Fruit fly (Drosophila melanogaster) whole organism, embryonic: ENCODE measurements around the gene Best3.

ENCODE experiments used
- Aef1 ChIP-seq: fragments of 200-800 bp; sonication (Bioruptor generic); IDR thresholded peaks from 3 replicates; pipeline ENCODE4 v1.3.6; 2022; ENCODE audit warnings: missing biosample characterization, missing genetic modification characterization
- Antp ChIP-seq: fragments of 200-800 bp; sonication (Bioruptor generic); optimal IDR thresholded peaks from 3 replicates; lab custom pipeline; 2016; ENCODE audit warnings: missing biosample characterization, missing genetic modification characterization
- CG10274 ChIP-seq: fragments of 200-800 bp; sonication (Bioruptor generic); optimal IDR thresholded peaks from 3 replicates; lab custom pipeline; 2017; ENCODE audit warnings: missing biosample characterization, mild to moderate bottlenecking, missing genetic modification characterization
- CG11398 ChIP-seq: fragments of 200-800 bp; sonication (Bioruptor generic); optimal IDR thresholded peaks from 2 replicates; lab custom pipeline; 2016; ENCODE audit warnings: missing biosample characterization, missing genetic modification characterization
- CG12219 ChIP-seq: fragments of 200-800 bp; sonication (Bioruptor generic); optimal IDR thresholded peaks from 3 replicates; lab custom pipeline; 2018; ENCODE audit warnings: missing biosample characterization, mild to moderate bottlenecking, missing genetic modification characterization
- CG13424 ChIP-seq: fragments of 200-800 bp; sonication (Bioruptor generic); optimal IDR thresholded peaks from 2 replicates; lab custom pipeline; 2019; ENCODE audit warnings: missing biosample characterization, mild to moderate bottlenecking, missing genetic modification characterization, moderate library complexity
- CG13894 ChIP-seq: fragments of 200-800 bp; sonication (Bioruptor generic); optimal IDR thresholded peaks from 3 replicates; lab custom pipeline; 2018; ENCODE audit warnings: missing biosample characterization, mild to moderate bottlenecking, missing genetic modification characterization, moderate library complexity
- CG14050 ChIP-seq: fragments of 200-800 bp; sonication (Bioruptor generic); IDR thresholded peaks from 3 replicates; pipeline ENCODE4 v1.3.6; 2022; ENCODE audit warnings: missing biosample characterization, missing genetic modification characterization
- CG15601 ChIP-seq: fragments of 200-800 bp; sonication (Bioruptor generic); optimal IDR thresholded peaks from 3 replicates; lab custom pipeline; 2019; ENCODE audit warnings: missing biosample characterization, mild to moderate bottlenecking, missing genetic modification characterization, moderate library complexity
- CG17385 ChIP-seq: fragments of 200-800 bp; sonication (Bioruptor generic); optimal IDR thresholded peaks from 3 replicates; lab custom pipeline; 2018; ENCODE audit warnings: missing biosample characterization, mild to moderate bottlenecking, missing genetic modification characterization
- CG18476 ChIP-seq: fragments of 200-800 bp; sonication (Bioruptor generic); optimal IDR thresholded peaks from 2 replicates; lab custom pipeline; 2016; ENCODE audit warnings: missing biosample characterization, mild to moderate bottlenecking, missing genetic modification characterization
- CG18764 ChIP-seq: fragments of 200-800 bp; sonication (Bioruptor generic); optimal IDR thresholded peaks from 3 replicates; lab custom pipeline; 2016; ENCODE audit warnings: missing biosample characterization, missing genetic modification characterization
- CG2678 ChIP-seq: fragments of 200-800 bp; sonication (Bioruptor generic); optimal IDR thresholded peaks from 3 replicates; lab custom pipeline; 2019; ENCODE audit warnings: missing biosample characterization, mild to moderate bottlenecking, missing genetic modification characterization, moderate library complexity
- CG30403 ChIP-seq: fragments of 200-800 bp; sonication (Bioruptor generic); optimal IDR thresholded peaks from 3 replicates; lab custom pipeline; 2016; ENCODE audit warnings: missing biosample characterization, missing genetic modification characterization
- CG31441 ChIP-seq: fragments of 200-800 bp; sonication (Bioruptor generic); IDR thresholded peaks from 2 replicates; pipeline ENCODE4 v1.3.6; 2022; ENCODE audit warnings: missing biosample characterization, missing genetic modification characterization
- CG3838 ChIP-seq: fragments of 200-800 bp; sonication (Bioruptor generic); optimal IDR thresholded peaks from 3 replicates; lab custom pipeline; 2016; ENCODE audit warnings: missing biosample characterization, missing genetic modification characterization
- CG7372 ChIP-seq: fragments of 200-800 bp; sonication (Bioruptor generic); IDR thresholded peaks from 2 replicates; pipeline ENCODE4 v1.3.6; 2022; ENCODE audit warnings: missing biosample characterization, missing genetic modification characterization
- CG8359 ChIP-seq: fragments of 200-800 bp; sonication (Bioruptor generic); optimal IDR thresholded peaks from 2 replicates; lab custom pipeline; 2017; ENCODE audit warnings: missing biosample characterization, mild to moderate bottlenecking, missing genetic modification characterization, borderline replicate concordance
- CG8944 ChIP-seq: fragments of 200-800 bp; sonication (Bioruptor generic); optimal IDR thresholded peaks from 3 replicates; lab custom pipeline; 2016; ENCODE audit warnings: missing biosample characterization, missing genetic modification characterization
- CG9609 ChIP-seq: fragments of 200-800 bp; sonication (Bioruptor generic); optimal IDR thresholded peaks from 3 replicates; lab custom pipeline; 2016; ENCODE audit warnings: missing biosample characterization, missing genetic modification characterization
- Chrac-16 ChIP-seq: fragments of 200-800 bp; sonication (Bioruptor generic); optimal IDR thresholded peaks from 3 replicates; lab custom pipeline; 2016; ENCODE audit warnings: missing biosample characterization, missing genetic modification characterization
- CrebB ChIP-seq: fragments of 200-800 bp; sonication (Bioruptor generic); optimal IDR thresholded peaks from 3 replicates; lab custom pipeline; 2018; ENCODE audit warnings: missing biosample characterization, mild to moderate bottlenecking, missing genetic modification characterization
- Deaf1 ChIP-seq: fragments of 200-800 bp; optimal IDR thresholded peaks from 3 replicates; lab custom pipeline; 2019; ENCODE audit warnings: missing biosample characterization, mild to moderate bottlenecking, missing genetic modification characterization, moderate library complexity
- Dip3 ChIP-seq: fragments of 200-800 bp; sonication (Bioruptor generic); optimal IDR thresholded peaks from 3 replicates; lab custom pipeline; 2016; ENCODE audit warnings: missing biosample characterization, missing genetic modification characterization
- Ets97D ChIP-seq: fragments of 200-800 bp; sonication (Bioruptor generic); optimal IDR thresholded peaks from 3 replicates; lab custom pipeline; 2016; ENCODE audit warnings: missing biosample characterization, missing genetic modification characterization
- Fer3 ChIP-seq: fragments of 200-800 bp; sonication (Bioruptor generic); optimal IDR thresholded peaks from 2 replicates; lab custom pipeline; 2018; ENCODE audit warnings: missing biosample characterization, mild to moderate bottlenecking, missing genetic modification characterization, moderate library complexity
- Lim3 ChIP-seq: fragments of 200-800 bp; sonication (Bioruptor generic); IDR thresholded peaks from 2 replicates; pipeline ENCODE4 v1.3.6; 2022; ENCODE audit warnings: missing biosample characterization, missing genetic modification characterization
- NFAT ChIP-seq: fragments of 200-800 bp; sonication (Bioruptor generic); IDR thresholded peaks from 2 replicates; pipeline ENCODE4 v1.3.6; 2022; ENCODE audit warnings: missing biosample characterization, missing genetic modification characterization
- Ptx1 ChIP-seq: fragments of 200-800 bp; sonication (Bioruptor generic); IDR thresholded peaks from 2 replicates; pipeline ENCODE4 v1.3.6; 2022; ENCODE audit warnings: missing biosample characterization, missing genetic modification characterization
- Taf1 ChIP-seq: fragments of 200-800 bp; sonication (Bioruptor generic); IDR thresholded peaks from 2 replicates; pipeline ENCODE4 v1.3.6; 2022; ENCODE audit warnings: missing biosample characterization, missing genetic modification characterization
- Xbp1 ChIP-seq: fragments of 200-800 bp; sonication (Bioruptor generic); optimal IDR thresholded peaks from 3 replicates; lab custom pipeline; 2016; ENCODE audit warnings: missing biosample characterization, mild to moderate bottlenecking, missing genetic modification characterization
- ap ChIP-seq: fragments of 200-800 bp; sonication (Bioruptor generic); IDR thresholded peaks from 2 replicates; pipeline ENCODE4 v1.3.6; 2022; ENCODE audit warnings: missing biosample characterization, missing genetic modification characterization
- ato ChIP-seq: fragments of 200-800 bp; sonication (Bioruptor generic); IDR thresholded peaks from 2 replicates; pipeline ENCODE4 v1.3.6; 2022; ENCODE audit warnings: missing biosample characterization, missing genetic modification characterization; ENCODE audit not compliant: partially characterized antibody
- cas ChIP-seq: fragments of 200-800 bp; sonication (Bioruptor generic); IDR thresholded peaks from 2 replicates; pipeline ENCODE4 v1.3.6; 2022; ENCODE audit warnings: missing biosample characterization, missing genetic modification characterization
- chn ChIP-seq: fragments of 200-800 bp; sonication (Bioruptor generic); optimal IDR thresholded peaks from 2 replicates; lab custom pipeline; 2016; ENCODE audit warnings: missing biosample characterization, missing genetic modification characterization
- disco-r ChIP-seq: fragments of 200-800 bp; sonication (Bioruptor generic); optimal IDR thresholded peaks from 2 replicates; lab custom pipeline; 2016; ENCODE audit warnings: missing biosample characterization, missing genetic modification characterization
- en ChIP-seq: fragments of 200-800 bp; sonication (Bioruptor generic); optimal IDR thresholded peaks from 2 replicates; lab custom pipeline; 2016; ENCODE audit warnings: missing biosample characterization, missing genetic modification characterization
- gcm2 ChIP-seq: fragments of 200-800 bp; sonication (Bioruptor generic); optimal IDR thresholded peaks from 2 replicates; lab custom pipeline; 2016; ENCODE audit warnings: missing biosample characterization, missing genetic modification characterization
- gsb-n ChIP-seq: fragments of 200-800 bp; sonication (Bioruptor generic); optimal IDR thresholded peaks from 3 replicates; lab custom pipeline; 2018; ENCODE audit warnings: missing biosample characterization, mild to moderate bottlenecking, missing genetic modification characterization
- jing ChIP-seq: fragments of 200-800 bp; sonication (Bioruptor generic); optimal IDR thresholded peaks from 2 replicates; lab custom pipeline; 2018; ENCODE audit warnings: missing biosample characterization, mild to moderate bottlenecking, missing genetic modification characterization
- lab ChIP-seq: fragments of 200-800 bp; sonication (Bioruptor generic); optimal IDR thresholded peaks from 3 replicates; lab custom pipeline; 2017; ENCODE audit warnings: missing biosample characterization, missing genetic modification characterization, mild to moderate bottlenecking, moderate library complexity, missing genetic modification reagents
- mam ChIP-seq: fragments of 200-800 bp; sonication (Bioruptor generic); optimal IDR thresholded peaks from 3 replicates; lab custom pipeline; 2016; ENCODE audit warnings: missing biosample characterization, missing genetic modification characterization
- repo ChIP-seq: fragments of 200-800 bp; sonication (Bioruptor generic); optimal IDR thresholded peaks from 2 replicates; lab custom pipeline; 2016; ENCODE audit warnings: missing biosample characterization, missing genetic modification characterization
- rib ChIP-seq: fragments of 200-800 bp; sonication (Bioruptor generic); IDR thresholded peaks from 2 replicates; pipeline ENCODE4 v1.3.6; 2022; ENCODE audit warnings: missing biosample characterization, missing genetic modification characterization
- row ChIP-seq: fragments of 200-800 bp; sonication (Bioruptor generic); IDR thresholded peaks from 3 replicates; pipeline ENCODE4 v1.3.6; 2022; ENCODE audit warnings: missing biosample characterization, missing genetic modification characterization
- run ChIP-seq: fragments of 200-800 bp; sonication (Bioruptor generic); optimal IDR thresholded peaks from 3 replicates; lab custom pipeline; 2018; ENCODE audit warnings: missing biosample characterization, mild to moderate bottlenecking, missing genetic modification characterization
- seq ChIP-seq: fragments of 200-800 bp; sonication (Bioruptor generic); IDR thresholded peaks from 2 replicates; pipeline ENCODE4 v1.3.6; 2022; ENCODE audit warnings: missing biosample characterization, missing genetic modification characterization
- slp2 ChIP-seq: fragments of 200-800 bp; sonication (Bioruptor generic); optimal IDR thresholded peaks from 2 replicates; lab custom pipeline; 2016; ENCODE audit warnings: missing biosample characterization, missing genetic modification characterization
- stc ChIP-seq: fragments of 200-800 bp; sonication (Bioruptor generic); IDR thresholded peaks from 2 replicates; pipeline ENCODE4 v1.3.6; 2022; ENCODE audit warnings: missing biosample characterization, missing genetic modification characterization
- sug ChIP-seq: fragments of 200-800 bp; optimal IDR thresholded peaks from 2 replicates; lab custom pipeline; 2019; ENCODE audit warnings: missing biosample characterization, mild to moderate bottlenecking, missing genetic modification characterization, moderate library complexity

Best3 gene

DNA sequence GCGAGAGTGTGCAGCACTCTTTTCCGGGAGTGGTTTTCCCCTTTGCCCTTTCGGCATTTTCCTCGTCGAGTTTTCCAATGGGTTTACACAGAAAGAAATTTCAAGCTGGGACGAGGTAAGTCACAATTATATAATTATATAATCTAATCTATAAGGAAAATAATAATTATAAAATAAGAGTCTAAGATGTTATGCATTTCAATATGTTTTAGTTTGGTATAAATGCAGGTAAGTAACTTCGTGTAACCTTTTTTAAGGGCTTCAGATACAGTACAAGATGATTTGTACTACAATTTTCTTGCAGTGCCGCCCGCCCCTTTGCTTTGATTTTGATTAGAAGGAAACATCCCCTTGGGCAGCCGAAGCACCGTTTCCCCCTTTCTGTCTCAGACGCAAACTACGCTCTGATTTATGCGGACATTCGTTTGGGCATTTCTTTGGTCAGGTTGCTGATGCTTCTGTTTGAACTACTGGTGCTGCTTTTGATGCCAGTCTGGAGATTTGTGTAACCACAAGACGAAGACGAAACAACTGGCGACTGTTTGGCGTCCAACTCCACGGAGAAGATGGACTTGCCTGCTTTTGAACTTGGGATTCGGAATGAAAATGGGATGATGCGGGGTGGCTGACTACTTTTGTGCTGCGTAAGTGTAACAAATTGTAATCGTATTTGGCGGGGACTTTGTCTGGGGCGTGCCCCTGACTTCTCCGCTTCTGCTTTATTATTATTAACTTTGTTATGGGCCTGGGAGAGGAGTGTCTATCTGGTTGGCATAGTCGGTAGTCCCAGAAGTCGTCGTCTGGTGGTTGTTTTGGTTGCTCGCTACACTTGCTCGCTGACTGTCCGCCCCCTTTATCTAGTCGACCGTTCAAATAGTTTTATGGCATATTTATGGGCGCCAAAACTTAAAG, 9.1 kb upstream of the Best3 start (continued):
- TF ChIP-seq run (tag; lab: Kevin White, UChicago) (no peak), gsb-n (peak; percentile 52), chn (GFP tag; lab: Kevin White, UChicago) (no peak), seq (GFP tag; lab: Robert Waterston, UW) (no peak), Chrac-16 (peak; percentile 34), CrebB (no peak), Taf1 (GFP tag; lab: Robert Waterston, UW) (no peak), CG8359 (GFP tag; lab: Kevin White, UChicago) (peak; percentile 41), repo (GFP tag; lab: Kevin White, UChicago) (no peak), cas (no peak), CG14050 (GFP tag; lab: Robert Waterston, UW) (no peak), jing (GFP tag; lab: Kevin White, UChicago) (no peak), CG2678 (tag; lab: Kevin White, UChicago) (peak; percentile 73), CG18764 (GFP tag; lab: Kevin White, UChicago) (peak; percentile 33), CG3838 (GFP tag; lab: Kevin White, UChicago) (no peak), rib (GFP tag; lab: Robert Waterston, UW) (no peak), Ets97D (GFP tag; lab: Kevin White, UChicago) (no peak), ap (no peak), Deaf1 (tag; lab: Kevin White, UChicago) (peak; percentile 35), CG31441 (GFP tag; lab: Robert Waterston, UW) (peak; percentile 85), CG17385 (GFP tag; lab: Kevin White, UChicago) (peak; percentile 19), CG30403 (peak; percentile 37), CG9609 (GFP tag; lab: Kevin White, UChicago) (no peak), NFAT (no peak), CG18476 (GFP tag; lab: Kevin White, UChicago) (peak; percentile 4), Xbp1 (peak; percentile 51), row (GFP tag; lab: Robert Waterston, UW) (peak; percentile 82), CG13424 (tag; lab: Kevin White, UChicago) (peak; percentile 62), slp2 (GFP tag; lab: Kevin White, UChicago) (no peak), CG11398 (GFP tag; lab: Kevin White, UChicago) (no peak), Aef1 (no peak), stc (GFP tag; lab: Robert Waterston, UW) (peak; percentile 9; the same call in 1 of the 2 replicates), sug (tag; lab: Kevin White, UChicago) (no peak), gcm2 (no peak), Lim3 (no peak), lab (GFP tag; lab: Kevin White, UChicago) (peak; percentile 24), disco-r (GFP tag; lab: Kevin White, UChicago) (no peak), Ptx1 (GFP tag; lab: Robert Waterston, UW) (peak; percentile 39; the same call in 1 of the 2 replicates), CG7372 (GFP tag; lab: Robert Waterston, UW) (no peak), Fer3 (tag; lab: Kevin White, UChicago) (no peak), mam (no peak), CG12219 (peak; percentile 45), ato (GFP tag; lab: Robert Waterston, UW) (no peak), CG15601 (tag; lab: Kevin White, UChicago) (peak; percentile 77), en (GFP tag; lab: Kevin White, UChicago) (no peak), Antp (GFP tag; lab: Kevin White, UChicago) (no peak), CG13894 (peak; percentile 27), CG8944 (GFP tag; lab: Kevin White, UChicago) (no peak), Dip3 (no peak), CG10274 (GFP tag; lab: Kevin White, UChicago) (no peak)
